Worm (Caenorhabditis elegans) whole organism, L3 larva: Measurements from ENCODE around the gene Y55F3C.9.

Source experiments
- R02D3.7 ChIP-seq: fragments of 150-350 bp; optimal IDR thresholded peaks from 2 replicates; lab custom pipeline; 2014; ENCODE audit warnings: missing biosample characterization, missing genetic modification characterization
- ceh-16 ChIP-seq: sonication (generic microtip); optimal IDR thresholded peaks from 2 replicates; lab custom pipeline; 2017; ENCODE audit warnings: missing biosample characterization, missing genetic modification characterization
- daf-12 ChIP-seq: fragments of 150-350 bp; optimal IDR thresholded peaks from 2 replicates; lab custom pipeline; 2014; ENCODE audit warnings: missing biosample characterization, missing genetic modification reagents, missing genetic modification characterization
- fos-1 ChIP-seq: fragments of 150-350 bp; optimal IDR thresholded peaks from 2 replicates; lab custom pipeline; 2014; ENCODE audit warnings: missing biosample characterization, missing genetic modification characterization
- mdl-1 ChIP-seq: fragments of 150-350 bp; optimal IDR thresholded peaks from 2 replicates; lab custom pipeline; 2014; ENCODE audit warnings: missing biosample characterization, missing genetic modification characterization
- nhr-11 ChIP-seq: fragments of 150-350 bp; optimal IDR thresholded peaks from 2 replicates; lab custom pipeline; 2014; ENCODE audit warnings: missing biosample characterization, missing genetic modification characterization
- nhr-76 ChIP-seq: fragments of 150-350 bp; sonication (generic microtip); optimal IDR thresholded peaks from 5 replicates; lab custom pipeline; 2014; ENCODE audit warnings: missing biosample characterization, missing genetic modification characterization
- nhr-77 ChIP-seq: fragments of 150-350 bp; optimal IDR thresholded peaks from 2 replicates; lab custom pipeline; 2014; ENCODE audit warnings: missing biosample characterization, missing genetic modification characterization
- pqm-1 ChIP-seq: fragments of 150-350 bp; optimal IDR thresholded peaks from 2 replicates; lab custom pipeline; 2017; ENCODE audit warnings: missing biosample characterization, missing genetic modification characterization, inconsistent platforms
- sea-2 ChIP-seq: fragments of 150-350 bp; sonication (generic microtip); optimal IDR thresholded peaks from 4 replicates; lab custom pipeline; 2014; ENCODE audit warnings: missing biosample characterization, missing genetic modification reagents, missing genetic modification characterization
- snpc-4 ChIP-seq: fragments of 150-350 bp; optimal IDR thresholded peaks from 2 replicates; lab custom pipeline; 2014; ENCODE audit warnings: missing biosample characterization, missing genetic modification characterization
- ztf-11 ChIP-seq: fragments of 150-350 bp; optimal IDR thresholded peaks from 2 replicates; lab custom pipeline; 2014; ENCODE audit warnings: missing biosample characterization, missing genetic modification characterization

- TF ChIP-seq nhr-77 (no peak), nhr-76 (tag; lab: Kevin White, UChicago) (no peak), daf-12 (no peak), nhr-11 (tag; lab: Kevin White, UChicago) (no peak), mdl-1 (tag; lab: Kevin White, UChicago) (no peak), pqm-1 (peak; percentile 83), ceh-16 (tag; lab: Kevin White, UChicago) (no peak), fos-1 (tag; lab: Kevin White, UChicago) (no peak), R02D3.7 (tag; lab: Kevin White, UChicago) (no peak), ztf-11 (tag; lab: Kevin White, UChicago) (no peak), snpc-4 (tag; lab: Kevin White, UChicago) (no peak), sea-2 (GFP tag; lab: Kevin White, UChicago) (no peak)
These were observed 52.4 kb downstream of the Y55F3C.9 start, which contains the start of the genes K11H12.4 and K11H12.10 for ce11 chrIV:675471-676159.
